Worm (Caenorhabditis elegans) whole organism, late embryonic: ENCODE results near the gene ZK381.8.

ENCODE experiments used
- C08G9.2 ChIP-seq: sonication (generic microtip); optimal IDR thresholded peaks from 2 replicates; lab custom pipeline; 2016; ENCODE audit warnings: mild to moderate bottlenecking, missing genetic modification characterization, moderate library complexity, missing compliant biosample characterization
- K09A11.1 ChIP-seq: sonication (generic microtip); optimal IDR thresholded peaks from 2 replicates; lab custom pipeline; 2017; ENCODE audit warnings: antibody characterized with exemption, mild to moderate bottlenecking, missing genetic modification characterization, missing compliant biosample characterization; ENCODE audit not compliant: insufficient read depth
- Y22D7AL.16 ChIP-seq: sonication (generic microtip); optimal IDR thresholded peaks from 2 replicates; lab custom pipeline; 2016; ENCODE audit warnings: missing genetic modification characterization, missing compliant biosample characterization
- ama-1 ChIP-seq: fragments of 150-350 bp; optimal IDR thresholded peaks from 2 replicates; lab custom pipeline; 2014
- ceh-14 ChIP-seq: sonication (generic microtip); optimal IDR thresholded peaks from 2 replicates; lab custom pipeline; 2016; ENCODE audit warnings: missing genotype, missing genetic modification characterization, missing compliant biosample characterization
- ceh-18 ChIP-seq: sonication (generic microtip); optimal IDR thresholded peaks from 2 replicates; lab custom pipeline; 2016; ENCODE audit warnings: missing genetic modification characterization, missing compliant biosample characterization
- ceh-24 ChIP-seq: sonication (generic microtip); optimal IDR thresholded peaks from 2 replicates; lab custom pipeline; 2016; ENCODE audit warnings: mild to moderate bottlenecking, missing genetic modification characterization, missing compliant biosample characterization
- ceh-30 ChIP-seq: fragments of 150-350 bp; optimal IDR thresholded peaks from 2 replicates; lab custom pipeline; 2014; ENCODE audit warnings: missing biosample characterization, missing genetic modification characterization
- ceh-31 ChIP-seq: sonication (generic microtip); optimal IDR thresholded peaks from 2 replicates; lab custom pipeline; 2016; ENCODE audit warnings: missing genetic modification characterization, missing compliant biosample characterization
- ceh-45 ChIP-seq: fragments of 200-800 bp; sonication (Bioruptor generic); IDR thresholded peaks from 2 replicates; pipeline ENCODE4 v1.3.6; 2022; ENCODE audit warnings: missing genetic modification reagents, missing genetic modification characterization, missing compliant biosample characterization
- ceh-48 ChIP-seq: sonication (generic microtip); optimal IDR thresholded peaks from 2 replicates; lab custom pipeline; 2016; ENCODE audit warnings: missing genetic modification characterization, inconsistent platforms, missing compliant biosample characterization
- elt-2 ChIP-seq: sonication (generic microtip); optimal IDR thresholded peaks from 2 replicates; lab custom pipeline; 2016; ENCODE audit warnings: missing genetic modification reagents, missing genetic modification characterization, missing compliant biosample characterization
- ets-4 ChIP-seq: sonication (generic microtip); optimal IDR thresholded peaks from 2 replicates; lab custom pipeline; 2016; ENCODE audit warnings: missing genetic modification characterization, missing compliant biosample characterization
- eyg-1 ChIP-seq: sonication (generic microtip); optimal IDR thresholded peaks from 2 replicates; lab custom pipeline; 2016; ENCODE audit warnings: missing genotype, missing genetic modification characterization, missing compliant biosample characterization
- fkh-10 ChIP-seq: fragments of 150-350 bp; optimal IDR thresholded peaks from 2 replicates; lab custom pipeline; 2014; ENCODE audit warnings: missing biosample characterization, missing genetic modification reagents, missing genetic modification characterization
- hlh-13 ChIP-seq: fragments of 200-800 bp; sonication (Bioruptor generic); optimal IDR thresholded peaks from 2 replicates; lab custom pipeline; 2018; ENCODE audit warnings: mild to moderate bottlenecking, missing genetic modification characterization, missing compliant biosample characterization
- hlh-15 ChIP-seq: sonication (generic microtip); optimal IDR thresholded peaks from 2 replicates; lab custom pipeline; 2016; ENCODE audit warnings: missing genetic modification characterization, missing compliant biosample characterization
- hlh-8 ChIP-seq: sonication (generic microtip); optimal IDR thresholded peaks from 2 replicates; lab custom pipeline; 2016; ENCODE audit warnings: missing genotype, missing genetic modification characterization, missing compliant biosample characterization
- lin-11 ChIP-seq: fragments of 200-800 bp; sonication (Bioruptor generic); optimal IDR thresholded peaks from 2 replicates; lab custom pipeline; 2018; ENCODE audit warnings: mild to moderate bottlenecking, missing genetic modification characterization, missing compliant biosample characterization
- nfya-1 ChIP-seq: sonication (generic microtip); optimal IDR thresholded peaks from 2 replicates; lab custom pipeline; 2017; ENCODE audit warnings: missing genetic modification characterization, mild to moderate bottlenecking, missing compliant biosample characterization, antibody characterized with exemption, moderate library complexity
- pat-9 ChIP-seq: fragments of 200-800 bp; sonication (Bioruptor generic); optimal IDR thresholded peaks from 2 replicates; lab custom pipeline; 2018; ENCODE audit warnings: mild to moderate bottlenecking, missing genetic modification characterization, moderate library complexity, missing compliant biosample characterization
- pha-2 ChIP-seq: sonication (generic microtip); optimal IDR thresholded peaks from 2 replicates; lab custom pipeline; 2017; ENCODE audit warnings: mild to moderate bottlenecking, missing genetic modification characterization, missing compliant biosample characterization
- ref-2 ChIP-seq: sonication (generic microtip); optimal IDR thresholded peaks from 2 replicates; lab custom pipeline; 2016; ENCODE audit warnings: missing genetic modification characterization, missing compliant biosample characterization
- rnt-1 ChIP-seq: sonication (generic microtip); optimal IDR thresholded peaks from 2 replicates; lab custom pipeline; 2016; ENCODE audit warnings: missing genetic modification characterization, missing compliant biosample characterization
- sdc-2 ChIP-seq: sonication (generic microtip); optimal IDR thresholded peaks from 2 replicates; lab custom pipeline; 2016; ENCODE audit warnings: missing genotype, missing genetic modification characterization, missing compliant biosample characterization
- sox-2 ChIP-seq: fragments of 200-800 bp; sonication (Bioruptor generic); IDR thresholded peaks from 2 replicates; pipeline ENCODE4 v1.3.6; 2022; ENCODE audit warnings: missing genetic modification reagents, missing genetic modification characterization, missing compliant biosample characterization
- sox-4 ChIP-seq: sonication (generic microtip); optimal IDR thresholded peaks from 2 replicates; lab custom pipeline; 2017; ENCODE audit warnings: mild to moderate bottlenecking, missing genetic modification characterization, inconsistent platforms, missing compliant biosample characterization
- tbx-2 ChIP-seq: sonication (generic microtip); optimal IDR thresholded peaks from 2 replicates; lab custom pipeline; 2016; ENCODE audit warnings: missing genetic modification characterization, missing compliant biosample characterization
- tbx-7 ChIP-seq: sonication (generic microtip); optimal IDR thresholded peaks from 2 replicates; lab custom pipeline; 2016; ENCODE audit warnings: missing genotype, missing genetic modification characterization, missing compliant biosample characterization
- ttx-3 ChIP-seq: sonication (generic microtip); optimal IDR thresholded peaks from 2 replicates; lab custom pipeline; 2016; ENCODE audit warnings: missing genetic modification reagents, missing genetic modification characterization, missing compliant biosample characterization
- unc-3 ChIP-seq, 2 experiments: fragments of 200-800 bp in 1 of 2; sonication (Bioruptor generic) in 1 of 2; sonication (generic microtip) in 1 of 2; conservative IDR thresholded peaks in 1 of 2; optimal IDR thresholded peaks in 1 of 2; 2 replicates each; pipeline versions ENCODE4 v1.3.6 to Lab custom; 2016 to 2022; ENCODE audit warnings: missing compliant biosample characterization in 2 of 2, missing genetic modification characterization in 2 of 2, missing genetic modification reagents in 1 of 2
- unc-42 ChIP-seq: sonication (generic microtip); optimal IDR thresholded peaks from 2 replicates; lab custom pipeline; 2016; ENCODE audit warnings: missing genotype, missing genetic modification characterization, missing compliant biosample characterization
- unc-55 ChIP-seq: sonication (generic microtip); optimal IDR thresholded peaks from 2 replicates; lab custom pipeline; 2017; ENCODE audit warnings: missing biosample characterization, missing genetic modification reagents, missing genetic modification characterization
- unc-86 ChIP-seq: sonication (generic microtip); optimal IDR thresholded peaks from 2 replicates; lab custom pipeline; 2016; ENCODE audit warnings: missing genetic modification characterization, missing compliant biosample characterization

Gene ZK381.8

DNA sequence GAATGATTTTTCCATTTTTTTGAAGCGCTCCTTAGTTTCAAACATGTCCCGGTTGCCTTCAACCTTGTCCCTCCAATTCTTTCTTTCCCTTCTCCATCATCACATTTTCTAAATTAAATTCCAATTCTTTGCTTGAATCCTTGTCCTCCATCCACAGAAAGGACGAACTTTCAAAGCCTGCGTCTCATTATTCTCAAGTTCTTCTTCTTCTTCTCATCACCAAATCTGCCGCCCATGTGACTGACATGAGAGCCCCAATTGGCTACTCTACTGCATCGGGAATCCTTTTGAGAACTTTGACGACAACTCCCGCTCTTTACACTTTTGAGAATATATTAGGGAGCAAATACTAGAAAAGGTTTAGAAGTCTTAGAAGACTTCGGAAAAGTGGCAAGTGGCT is 13.5 kb downstream of the ZK381.8 start:
- TF ChIP-seq ceh-18: no peak
- TF ChIP-seq ref-2: no peak
- TF ChIP-seq sox-2 (GFP tag; lab: Robert Waterston, UW): no peak
- TF ChIP-seq ceh-31 (tag; lab: Kevin White, UChicago): peak; percentile 25
- peak; percentile 96 for TF ChIP-seq unc-42 (tag; lab: Kevin White, UChicago)
- peak; percentile 32 for TF ChIP-seq unc-55 (GFP tag; lab: Kevin White, UChicago)
- no peak for TF ChIP-seq tbx-2 (tag; lab: Kevin White, UChicago)
- no peak for TF ChIP-seq ets-4 (tag; lab: Kevin White, UChicago)
- TF ChIP-seq nfya-1 (tag; lab: Kevin White, UChicago): peak; percentile 52

DNA sequence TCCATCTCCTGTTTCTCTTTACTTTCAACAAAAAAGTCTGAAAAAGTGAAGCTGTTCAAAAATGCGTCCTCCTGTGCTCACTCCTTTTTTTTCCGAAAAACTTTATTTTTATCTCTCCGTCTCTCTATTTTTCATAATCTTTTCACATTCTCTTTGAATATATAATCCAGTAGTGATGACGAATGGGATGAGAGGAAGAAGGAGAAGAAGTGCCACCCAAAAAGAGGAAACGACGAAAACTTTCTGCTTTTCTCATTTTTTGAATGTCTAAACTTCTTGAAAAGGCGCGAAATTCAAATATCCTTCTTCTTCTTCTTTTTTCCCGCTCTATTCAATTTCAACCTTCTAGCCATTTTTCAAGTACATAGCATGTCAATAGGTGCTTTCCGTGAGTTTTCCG is 15.5 kb downstream of the ZK381.8 start:
- no peak for TF ChIP-seq ceh-14 (tag; lab: Kevin White, UChicago)
- TF ChIP-seq tbx-7 (tag; lab: Kevin White, UChicago): no peak
- no peak for TF ChIP-seq ceh-48 (tag; lab: Kevin White, UChicago)
- TF ChIP-seq sox-4 (tag; lab: Kevin White, UChicago): no peak
- TF ChIP-seq unc-42 (tag; lab: Kevin White, UChicago): peak; percentile 25
- TF ChIP-seq tbx-2 (tag; lab: Kevin White, UChicago): no peak
- TF ChIP-seq, all 69 proteins: peak for 1

DNA sequence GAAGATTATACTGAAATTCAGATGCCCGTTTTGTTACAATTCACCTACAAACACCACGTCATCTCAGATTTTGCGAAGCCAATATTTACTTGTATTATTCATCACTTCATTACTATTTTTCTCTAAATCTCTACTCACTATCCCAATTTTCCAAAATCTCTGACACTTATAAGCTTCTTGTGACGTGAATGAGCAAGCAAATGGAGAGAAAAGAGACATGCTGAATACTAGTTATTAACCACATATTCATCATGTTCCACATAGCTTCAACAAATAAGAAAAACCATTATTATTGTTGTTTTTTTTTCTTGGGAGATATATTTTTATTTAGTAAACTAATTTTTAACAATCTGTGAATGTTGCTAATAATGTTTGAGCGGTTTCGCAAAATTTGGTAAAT is 18.9 kb downstream of the ZK381.8 start:
- TF ChIP-seq tbx-7 (tag; lab: Kevin White, UChicago) (no peak), ama-1 (lab: Kevin White, UChicago) (no peak), ceh-24 (tag; lab: Kevin White, UChicago) (no peak), unc-86 (tag; lab: Kevin White, UChicago) (no peak), pha-2 (tag; lab: Kevin White, UChicago) (no peak), hlh-8 (no peak), ttx-3 (tag; lab: Kevin White, UChicago) (no peak)

DNA sequence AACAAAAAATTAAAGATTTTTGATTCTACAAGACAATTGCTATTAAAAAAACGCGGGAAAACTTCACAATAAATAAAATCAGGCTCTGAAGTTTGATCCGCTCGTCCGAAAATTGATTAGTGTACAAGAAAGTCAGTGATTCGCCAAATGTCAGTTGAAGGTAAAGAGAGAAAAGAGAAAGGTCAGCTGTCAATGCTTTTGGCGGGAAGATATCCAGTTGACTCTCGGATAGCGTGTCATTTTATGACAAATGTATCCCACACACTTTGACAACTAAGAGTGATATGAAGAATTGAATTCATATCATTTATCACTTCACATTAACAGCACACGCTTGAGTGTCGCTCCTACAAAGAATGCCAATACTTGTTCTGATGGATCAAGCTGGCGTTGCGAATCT is 23.3 kb downstream of the ZK381.8 start:
- TF ChIP-seq sdc-2 (tag; lab: Kevin White, UChicago) (no peak), unc-55 (GFP tag; lab: Kevin White, UChicago) (peak; percentile 69), pat-9 (tag; lab: Kevin White, UChicago) (no peak), rnt-1 (tag; lab: Kevin White, UChicago) (peak; percentile 1)

DNA sequence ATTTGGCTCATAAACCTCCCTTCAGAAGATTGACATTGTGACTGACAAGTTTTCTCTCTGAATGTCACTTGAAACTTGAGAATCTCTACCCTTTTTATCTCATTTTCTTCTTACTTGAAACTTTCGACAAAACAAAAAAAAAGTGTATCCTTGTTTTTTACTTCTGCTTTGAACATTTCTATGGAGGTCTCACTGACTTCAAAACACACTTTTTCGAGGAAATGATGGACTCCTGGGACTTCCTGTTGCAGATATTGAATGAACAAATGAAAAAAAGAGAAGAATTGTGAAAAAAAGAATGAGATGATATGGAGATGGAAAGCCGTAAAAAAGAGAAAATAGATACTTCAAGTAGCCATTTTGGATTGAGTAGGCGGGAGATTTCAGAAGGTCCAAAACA is 29.1 kb downstream of the ZK381.8 start:
- no peak for TF ChIP-seq ceh-45
- TF ChIP-seq unc-3 (GFP tag; conservative IDR thresholded peaks at IDR 0.05; lab: Robert Waterston, UW): no peak
- no peak for TF ChIP-seq unc-3 (tag; optimal IDR thresholded peaks at IDR 0.05; lab: Kevin White, UChicago)
- TF ChIP-seq elt-2 (tag; lab: Kevin White, UChicago): no peak
- TF ChIP-seq eyg-1 (tag; lab: Kevin White, UChicago): no peak
- TF ChIP-seq C08G9.2 (tag; lab: Kevin White, UChicago): no peak
- TF ChIP-seq ceh-24 (tag; lab: Kevin White, UChicago): no peak
- no peak for TF ChIP-seq K09A11.1
- no peak for TF ChIP-seq sdc-2 (tag; lab: Kevin White, UChicago)
- no peak for TF ChIP-seq Y22D7AL.16
- no peak for TF ChIP-seq hlh-15
- TF ChIP-seq fkh-10 (GFP tag; lab: Kevin White, UChicago): no peak
- no peak for TF ChIP-seq hlh-13 (GFP tag; lab: Kevin White, UChicago)
- TF ChIP-seq ceh-30 (tag; lab: Kevin White, UChicago): no peak
- no peak for TF ChIP-seq lin-11
- no peak for TF ChIP-seq unc-42 (tag; lab: Kevin White, UChicago)
- TF ChIP-seq, all 69 proteins: peak for 0
